Fruit fly (Drosophila melanogaster): ENCODE measurements around the gene Vtld.
A peak's percentile ranks its signal among the peaks of the same experiment; 100 is the strongest.

Vtld gene

DNA sequence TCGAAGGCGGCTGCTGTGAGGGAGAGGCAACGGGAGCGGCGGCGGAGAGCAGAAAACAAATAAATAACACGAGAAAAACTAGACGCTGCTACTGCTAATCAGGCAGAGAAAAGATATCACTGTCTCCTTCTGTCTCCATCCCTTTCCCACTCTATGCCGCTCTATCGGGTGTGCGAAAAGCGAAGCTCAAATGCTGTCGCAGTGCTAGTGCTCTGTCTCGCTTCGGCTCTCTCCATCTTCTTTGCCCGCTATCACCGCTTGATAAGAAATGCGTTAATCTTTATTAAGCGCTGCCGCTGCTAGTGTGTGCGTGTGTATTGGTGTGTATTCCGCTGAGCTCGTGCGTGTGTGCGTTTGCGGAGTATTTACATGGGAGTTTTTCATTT lies 31.5 kb downstream of the Vtld start (continued):
- TF ChIP-seq scrt (GFP tag; optimal IDR thresholded peaks at IDR 0.05), result peak; percentile 5
- TF ChIP-seq ranshi (GFP tag; IDR thresholded peaks at IDR 0.05), result no peak
- peak; percentile 97 for TF ChIP-seq Adf1 (GFP tag; IDR thresholded peaks at IDR 0.05)
- TF ChIP-seq CG12299 (tag; optimal IDR thresholded peaks at IDR 0.05), result no peak
- TF ChIP-seq Abd-B (GFP tag; optimal IDR thresholded peaks at IDR 0.05), result peak; percentile 35
- no peak for TF ChIP-seq grau (tag; optimal IDR thresholded peaks at IDR 0.05)
- peak; percentile 98 for TF ChIP-seq pros (GFP tag; optimal IDR thresholded peaks at IDR 0.05)
- TF ChIP-seq jing (GFP tag; optimal IDR thresholded peaks at IDR 0.05), result no peak

DNA sequence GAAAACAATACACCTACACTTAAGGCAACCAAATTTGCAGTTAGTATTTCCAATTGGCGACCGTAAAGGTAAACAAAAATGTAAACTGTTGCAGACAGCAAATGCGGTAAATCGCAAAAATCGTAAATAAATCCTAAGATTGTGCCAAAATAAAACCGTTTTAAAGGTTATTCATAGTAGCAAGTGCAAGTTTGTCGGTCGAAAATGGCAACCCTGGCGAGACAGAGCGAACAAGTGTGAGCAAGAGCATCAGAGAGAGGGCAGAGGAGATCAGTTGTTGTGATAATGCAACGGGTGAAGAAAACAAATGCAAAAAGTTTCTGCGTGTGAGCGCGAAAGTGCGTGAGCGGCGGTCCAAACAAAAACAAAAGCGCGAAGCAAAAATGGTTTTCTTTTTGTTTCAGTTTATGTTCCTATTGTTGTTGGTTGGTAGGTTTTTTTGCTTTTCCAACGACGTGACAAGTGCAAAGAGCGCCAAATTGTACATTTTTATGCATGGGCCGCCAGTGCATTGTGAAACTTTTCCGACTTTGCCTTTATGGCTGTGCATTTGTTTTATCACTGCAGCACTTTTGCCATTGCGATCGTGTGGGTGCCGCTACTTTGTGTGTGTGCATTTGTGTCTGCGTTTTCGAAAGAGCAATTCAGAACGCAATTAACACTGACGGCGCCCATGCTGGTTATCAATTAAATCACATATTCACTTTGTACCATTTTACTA lies 32.7 kb downstream of the Vtld start:
- TF ChIP-seq cwo (GFP tag; optimal IDR thresholded peaks at IDR 0.05) (no peak), NFAT (GFP tag; IDR thresholded peaks at IDR 0.05) (no peak), MESR4 (GFP tag; optimal IDR thresholded peaks at IDR 0.05) (no peak), CG17186 (GFP tag; optimal IDR thresholded peaks at IDR 0.05) (no peak), CG4730 (GFP tag; IDR thresholded peaks at IDR 0.05) (no peak), Elba2 (GFP tag; optimal IDR thresholded peaks at IDR 0.05) (peak; percentile 26), wor (GFP tag; IDR thresholded peaks at IDR 0.05) (no peak), Trl (optimal IDR thresholded peaks at IDR 0.05) (peak in 1 of 2 experiments; percentile 15), Trl (GFP tag; optimal IDR thresholded peaks at IDR 0.05) (no peak), CG12299 (tag; optimal IDR thresholded peaks at IDR 0.05) (no peak), CG31441 (GFP tag; IDR thresholded peaks at IDR 0.05) (no peak), Drgx (GFP tag; IDR thresholded peaks at IDR 0.05) (peak; percentile 61), nom (GFP tag; optimal IDR thresholded peaks at IDR 0.05) (peak; percentile 67), CG16815 (GFP tag; optimal IDR thresholded peaks at IDR 0.05) (no peak), CG15073 (GFP tag; optimal IDR thresholded peaks at IDR 0.05) (no peak), CG9817 (tag; optimal IDR thresholded peaks at IDR 0.05) (no peak), CG14710 (tag; optimal IDR thresholded peaks at IDR 0.05) (no peak), chinmo (GFP tag; IDR thresholded peaks at IDR 0.05; ENCODE audit: partially characterized antibody) (0 out of 4 replicates have a peak, but pooled peaks have one; percentile 15), ssp (GFP tag; IDR thresholded peaks at IDR 0.05) (no peak), CG6272 (GFP tag; IDR thresholded peaks at IDR 0.05) (no peak), CG1832 (GFP tag; optimal IDR thresholded peaks at IDR 0.05) (no peak), CG12155 (GFP tag; optimal IDR thresholded peaks at IDR 0.05) (no peak), CG8924 (tag; optimal IDR thresholded peaks at IDR 0.05) (no peak), chif (GFP tag; optimal IDR thresholded peaks at IDR 0.05) (no peak), rib (GFP tag; IDR thresholded peaks at IDR 0.05) (no peak), dimm (GFP tag; IDR thresholded peaks at IDR 0.05) (no peak), Atf6 (GFP tag; IDR thresholded peaks at IDR 0.05) (0 out of 2 replicates have a peak, but pooled peaks have one; percentile 31), CG11085 (GFP tag; IDR thresholded peaks at IDR 0.05) (no peak), CG11723 (GFP tag; optimal IDR thresholded peaks at IDR 0.05) (no peak), lmd (GFP tag; IDR thresholded peaks at IDR 0.05) (no peak), Optix (GFP tag; IDR thresholded peaks at IDR 0.05) (no peak), Dfd (GFP tag; optimal IDR thresholded peaks at IDR 0.05) (no peak), CG2202 (tag; optimal IDR thresholded peaks at IDR 0.05) (no peak), Rx (GFP tag; IDR thresholded peaks at IDR 0.05) (no peak), CG11695 (GFP tag; IDR thresholded peaks at IDR 0.05) (no peak), cg (GFP tag; optimal IDR thresholded peaks at IDR 0.05) (no peak), lov (optimal IDR thresholded peaks at IDR 0.05) (no peak), lov (GFP tag; IDR thresholded peaks at IDR 0.05) (0 out of 3 replicates have a peak, but pooled peaks have one; percentile 17), ap (GFP tag; IDR thresholded peaks at IDR 0.05) (no peak), al (GFP tag; IDR thresholded peaks at IDR 0.05) (no peak), bsh (GFP tag; optimal IDR thresholded peaks at IDR 0.05) (peak in 1 of 2 experiments; percentile 61), CG15479 (GFP tag; optimal IDR thresholded peaks at IDR 0.05) (peak; percentile 12), CG10959 (GFP tag; IDR thresholded peaks at IDR 0.05) (no peak)

Measured in whole organism, embryonic.